Worm (Caenorhabditis elegans): ENCODE results near the gene srg-28.

Gene srg-28

DNA sequence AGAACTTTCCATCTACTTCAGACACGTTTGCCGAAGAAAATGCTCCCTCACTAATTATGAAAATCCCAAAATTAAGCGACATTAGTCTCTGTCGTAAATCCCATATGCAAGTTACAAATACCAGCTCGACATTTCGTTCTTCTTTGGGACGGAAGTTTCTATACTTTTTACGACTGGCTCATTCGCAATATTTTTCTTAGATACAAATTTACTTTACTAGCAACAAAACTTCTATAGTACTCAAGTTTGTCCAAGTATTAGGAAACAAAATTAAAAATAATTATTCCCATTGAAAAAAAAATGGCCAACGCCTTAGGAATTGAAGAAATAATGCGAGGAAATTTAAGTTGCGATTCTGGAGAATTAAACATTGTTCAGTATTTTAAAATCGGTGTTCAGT lies 3.7 kb upstream of the srg-28 start, which contains the start of gene srg-26:
Gene srg-26 (plus strand): TSS at position 301 of the 400 bp plus-strand sequence.
- TF ChIP-seq ZK546.5 (tag; optimal IDR thresholded peaks at IDR 0.05) (no peak), fos-1 (tag; optimal IDR thresholded peaks at IDR 0.05) (no peak), lsy-2 (tag; optimal IDR thresholded peaks at IDR 0.05) (no peak), ztf-4 (tag; optimal IDR thresholded peaks at IDR 0.05) (no peak), nhr-129 (tag; optimal IDR thresholded peaks at IDR 0.05) (no peak), sma-3 (GFP tag; optimal IDR thresholded peaks at IDR 0.05) (no peak), crh-2 (tag; optimal IDR thresholded peaks at IDR 0.05) (no peak)

- TF ChIP-seq sem-4 (tag; optimal IDR thresholded peaks at IDR 0.05) = no peak
- no peak for TF ChIP-seq skn-1 (tag; optimal IDR thresholded peaks at IDR 0.05)
- TF ChIP-seq nhr-10 (tag; optimal IDR thresholded peaks at IDR 0.05) = no peak
- TF ChIP-seq ama-1 (optimal IDR thresholded peaks at IDR 0.05) = no peak
- TF ChIP-seq alr-1 (tag; optimal IDR thresholded peaks at IDR 0.05) = no peak
- TF ChIP-seq mdl-1 (tag; optimal IDR thresholded peaks at IDR 0.05) = no peak
- no peak for TF ChIP-seq ztf-1 (GFP tag; conservative IDR thresholded peaks at IDR 0.05)
- no peak for TF ChIP-seq Y55F3AM.14 (GFP tag; optimal IDR thresholded peaks at IDR 0.05)
- TF ChIP-seq snpc-4 (tag; optimal IDR thresholded peaks at IDR 0.05) = no peak
- TF ChIP-seq dmd-4 (tag; optimal IDR thresholded peaks at IDR 0.05) = no peak
- TF ChIP-seq ceh-82 (tag; optimal IDR thresholded peaks at IDR 0.05) = no peak
- TF ChIP-seq nhr-237 (tag; optimal IDR thresholded peaks at IDR 0.05) = no peak
- TF ChIP-seq nhr-77 (tag; optimal IDR thresholded peaks at IDR 0.05) = no peak
- no peak for TF ChIP-seq fos-1 (tag; optimal IDR thresholded peaks at IDR 0.05)
- no peak for TF ChIP-seq mab-5 (tag; optimal IDR thresholded peaks at IDR 0.05)
- TF ChIP-seq gmeb-1 (tag; optimal IDR thresholded peaks at IDR 0.05) = no peak
These were observed 2.2 kb downstream of the srg-28 start, which contains the start of gene srg-29 for ce11 chrV:5336884-5337283. Gene srg-29, plus strand, starts transcription at chrV:5337184.

DNA sequence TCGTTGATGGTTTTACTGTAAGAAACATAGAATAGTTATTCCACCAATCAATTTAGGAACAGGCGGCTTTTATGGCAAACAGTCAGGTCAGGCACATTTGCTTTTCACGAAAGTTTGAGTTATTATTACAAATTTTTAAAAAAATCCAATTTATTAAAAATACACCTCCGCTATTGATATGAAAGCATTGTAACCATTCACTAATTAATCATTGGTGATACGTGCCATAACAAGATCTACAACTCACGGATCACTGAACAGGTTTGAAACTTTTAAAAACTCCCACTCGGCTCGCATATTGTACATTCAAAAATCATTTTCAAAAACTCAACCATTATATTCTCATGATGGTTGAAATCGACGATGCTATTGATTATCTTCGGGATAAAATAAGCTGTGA lies 4.8 kb downstream of the srg-28 start, which contains the start of gene srg-27:
Gene srg-27 (plus strand): TSS at position 301 of the 400 bp plus-strand sequence.
- TF ChIP-seq sma-3 (GFP tag; optimal IDR thresholded peaks at IDR 0.05) = no peak
- TF ChIP-seq nhr-237 (tag; optimal IDR thresholded peaks at IDR 0.05) = no peak
- TF ChIP-seq ceh-82 (tag; optimal IDR thresholded peaks at IDR 0.05) = no peak
- TF ChIP-seq nhr-10 (tag; optimal IDR thresholded peaks at IDR 0.05) = no peak
- no peak for TF ChIP-seq elt-3 (tag; optimal IDR thresholded peaks at IDR 0.05)
- TF ChIP-seq nhr-25 (tag; optimal IDR thresholded peaks at IDR 0.05) = no peak
- no peak for TF ChIP-seq ZK546.5 (tag; optimal IDR thresholded peaks at IDR 0.05)
- no peak for TF ChIP-seq nhr-23 (tag; optimal IDR thresholded peaks at IDR 0.05)
- TF ChIP-seq blmp-1 (tag; optimal IDR thresholded peaks at IDR 0.05; ENCODE audit: insufficient read depth) = no peak
- TF ChIP-seq mdl-1 (tag; optimal IDR thresholded peaks at IDR 0.05) = no peak
- TF ChIP-seq C34F6.9 (tag; optimal IDR thresholded peaks at IDR 0.05) = no peak
- TF ChIP-seq F13H6.1 (tag; optimal IDR thresholded peaks at IDR 0.05) = no peak
- TF ChIP-seq nhr-11 (tag; optimal IDR thresholded peaks at IDR 0.05) = no peak
- no peak for TF ChIP-seq mab-5 (tag; optimal IDR thresholded peaks at IDR 0.05)
- no peak for TF ChIP-seq R02D3.7 (tag; optimal IDR thresholded peaks at IDR 0.05)

- TF ChIP-seq unc-62 (GFP tag; optimal IDR thresholded peaks at IDR 0.05) = no peak
These were observed 10.7 kb downstream of the srg-28 start, which contains the start of gene srg-25 for ce11 chrV:5345419-5345818. Gene srg-25, minus strand, starts transcription at chrV:5345519.

ce11 chrV:5349471-5349870 lies 14.8 kb downstream of the srg-28 start, which contains the start of gene T09D3.3:
Gene T09D3.3, minus strand, starts transcription at chrV:5349571.
- TF ChIP-seq fos-1 (tag; optimal IDR thresholded peaks at IDR 0.05) (no peak), sem-4 (tag; optimal IDR thresholded peaks at IDR 0.05) (no peak), nhr-11 (tag; optimal IDR thresholded peaks at IDR 0.05) (no peak), Y55F3AM.14 (GFP tag; optimal IDR thresholded peaks at IDR 0.05) (no peak), mbf-1 (tag; optimal IDR thresholded peaks at IDR 0.05) (no peak), elt-3 (tag; optimal IDR thresholded peaks at IDR 0.05) (no peak), zag-1 (tag; optimal IDR thresholded peaks at IDR 0.05) (no peak), unc-39 (tag; optimal IDR thresholded peaks at IDR 0.05) (no peak), nhr-12 (tag; optimal IDR thresholded peaks at IDR 0.05) (no peak), ceh-16 (tag; optimal IDR thresholded peaks at IDR 0.05) (no peak), lin-11 (tag; optimal IDR thresholded peaks at IDR 0.05) (no peak), nhr-6 (tag; optimal IDR thresholded peaks at IDR 0.05) (no peak)
